Worm (Caenorhabditis elegans) whole organism, late embryonic: ENCODE measurements around the gene dyf-11.

ENCODE experiments used
- C38D4.7 ChIP-seq: fragments of 200-800 bp; sonication (Bioruptor generic); optimal IDR thresholded peaks from 2 replicates; lab custom pipeline; 2018; ENCODE audit warnings: mild to moderate bottlenecking, missing genetic modification characterization, moderate library complexity, missing compliant biosample characterization
- F13H6.1 ChIP-seq: sonication (generic microtip); optimal IDR thresholded peaks from 2 replicates; lab custom pipeline; 2016; ENCODE audit warnings: missing genetic modification characterization, missing compliant biosample characterization
- K09A11.1 ChIP-seq: sonication (generic microtip); optimal IDR thresholded peaks from 2 replicates; lab custom pipeline; 2017; ENCODE audit warnings: antibody characterized with exemption, mild to moderate bottlenecking, missing genetic modification characterization, missing compliant biosample characterization; ENCODE audit not compliant: insufficient read depth
- ceh-18 ChIP-seq: sonication (generic microtip); optimal IDR thresholded peaks from 2 replicates; lab custom pipeline; 2016; ENCODE audit warnings: missing genetic modification characterization, missing compliant biosample characterization
- ceh-19 ChIP-seq: fragments of 200-800 bp; sonication (Bioruptor generic); optimal IDR thresholded peaks from 2 replicates; lab custom pipeline; 2018; ENCODE audit warnings: mild to moderate bottlenecking, missing genetic modification characterization, missing compliant biosample characterization
- ceh-2 ChIP-seq: sonication (generic microtip); optimal IDR thresholded peaks from 2 replicates; lab custom pipeline; 2016; ENCODE audit warnings: missing genotype, missing genetic modification characterization, missing compliant biosample characterization
- ceh-22 ChIP-seq: sonication (generic microtip); optimal IDR thresholded peaks from 2 replicates; lab custom pipeline; 2017; ENCODE audit warnings: missing biosample characterization, missing genetic modification characterization
- ceh-31 ChIP-seq: sonication (generic microtip); optimal IDR thresholded peaks from 2 replicates; lab custom pipeline; 2016; ENCODE audit warnings: missing genetic modification characterization, missing compliant biosample characterization
- ceh-34 ChIP-seq: sonication (generic microtip); optimal IDR thresholded peaks from 2 replicates; lab custom pipeline; 2016; ENCODE audit warnings: mild to moderate bottlenecking, missing genetic modification characterization, missing compliant biosample characterization
- ceh-45 ChIP-seq: fragments of 200-800 bp; sonication (Bioruptor generic); IDR thresholded peaks from 2 replicates; pipeline ENCODE4 v1.3.6; 2022; ENCODE audit warnings: missing genetic modification reagents, missing genetic modification characterization, missing compliant biosample characterization
- ceh-9 ChIP-seq: sonication (generic microtip); optimal IDR thresholded peaks from 2 replicates; lab custom pipeline; 2016; ENCODE audit warnings: mild to moderate bottlenecking, missing genetic modification characterization, inconsistent platforms, missing compliant biosample characterization
- dmd-4 ChIP-seq: sonication (generic microtip); optimal IDR thresholded peaks from 2 replicates; lab custom pipeline; 2016; ENCODE audit warnings: borderline replicate concordance, missing genetic modification characterization, missing compliant biosample characterization
- dve-1 ChIP-seq: sonication (generic microtip); optimal IDR thresholded peaks from 2 replicates; lab custom pipeline; 2017; ENCODE audit warnings: antibody characterized with exemption, mild to moderate bottlenecking, missing genetic modification characterization, missing compliant biosample characterization
- elt-2 ChIP-seq: sonication (generic microtip); optimal IDR thresholded peaks from 2 replicates; lab custom pipeline; 2016; ENCODE audit warnings: missing genetic modification reagents, missing genetic modification characterization, missing compliant biosample characterization
- elt-4 ChIP-seq: sonication (generic microtip); optimal IDR thresholded peaks from 2 replicates; lab custom pipeline; 2016; ENCODE audit warnings: missing genetic modification characterization, missing compliant biosample characterization
- fax-1 ChIP-seq: sonication (generic microtip); optimal IDR thresholded peaks from 2 replicates; lab custom pipeline; 2016; ENCODE audit warnings: missing genotype, missing genetic modification characterization, missing compliant biosample characterization
- fkh-10 ChIP-seq: fragments of 150-350 bp; optimal IDR thresholded peaks from 2 replicates; lab custom pipeline; 2014; ENCODE audit warnings: missing biosample characterization, missing genetic modification reagents, missing genetic modification characterization
- hlh-13 ChIP-seq: fragments of 200-800 bp; sonication (Bioruptor generic); optimal IDR thresholded peaks from 2 replicates; lab custom pipeline; 2018; ENCODE audit warnings: mild to moderate bottlenecking, missing genetic modification characterization, missing compliant biosample characterization
- hlh-30 ChIP-seq: sonication (generic microtip); optimal IDR thresholded peaks from 2 replicates; lab custom pipeline; 2017; ENCODE audit warnings: antibody characterized with exemption, missing genetic modification characterization, missing compliant biosample characterization; ENCODE audit not compliant: insufficient read depth
- hlh-8 ChIP-seq: sonication (generic microtip); optimal IDR thresholded peaks from 2 replicates; lab custom pipeline; 2016; ENCODE audit warnings: missing genotype, missing genetic modification characterization, missing compliant biosample characterization
- lin-11 ChIP-seq: fragments of 200-800 bp; sonication (Bioruptor generic); optimal IDR thresholded peaks from 2 replicates; lab custom pipeline; 2018; ENCODE audit warnings: mild to moderate bottlenecking, missing genetic modification characterization, missing compliant biosample characterization
- madf-2 ChIP-seq: sonication (generic microtip); optimal IDR thresholded peaks from 2 replicates; lab custom pipeline; 2017; ENCODE audit warnings: missing genetic modification characterization, missing compliant biosample characterization
- mec-3 ChIP-seq: sonication (generic microtip); optimal IDR thresholded peaks from 2 replicates; lab custom pipeline; 2016; ENCODE audit warnings: borderline replicate concordance, missing genetic modification characterization, missing compliant biosample characterization
- nhr-232 ChIP-seq: sonication (generic microtip); optimal IDR thresholded peaks from 2 replicates; lab custom pipeline; 2016; ENCODE audit warnings: missing genetic modification characterization, missing compliant biosample characterization
- odd-2 ChIP-seq: sonication (generic microtip); optimal IDR thresholded peaks from 2 replicates; lab custom pipeline; 2017; ENCODE audit warnings: antibody characterized with exemption, mild to moderate bottlenecking, missing genetic modification characterization, missing compliant biosample characterization
- pag-3 ChIP-seq: sonication (generic microtip); optimal IDR thresholded peaks from 2 replicates; lab custom pipeline; 2016; ENCODE audit warnings: missing compliant biosample characterization, missing genetic modification characterization, borderline replicate concordance
- pat-9 ChIP-seq: fragments of 200-800 bp; sonication (Bioruptor generic); optimal IDR thresholded peaks from 2 replicates; lab custom pipeline; 2018; ENCODE audit warnings: mild to moderate bottlenecking, missing genetic modification characterization, moderate library complexity, missing compliant biosample characterization
- pax-1 ChIP-seq: fragments of 150-350 bp; optimal IDR thresholded peaks from 2 replicates; lab custom pipeline; 2014; ENCODE audit warnings: missing biosample characterization, missing genetic modification characterization
- pha-2 ChIP-seq: sonication (generic microtip); optimal IDR thresholded peaks from 2 replicates; lab custom pipeline; 2017; ENCODE audit warnings: mild to moderate bottlenecking, missing genetic modification characterization, missing compliant biosample characterization
- pqm-1 ChIP-seq: sonication (generic microtip); optimal IDR thresholded peaks from 2 replicates; lab custom pipeline; 2016; ENCODE audit warnings: missing genetic modification characterization, missing compliant biosample characterization
- pros-1 ChIP-seq: fragments of 150-350 bp; optimal IDR thresholded peaks from 2 replicates; lab custom pipeline; 2014; ENCODE audit warnings: missing biosample characterization, missing genetic modification reagents, missing genetic modification characterization
- rnt-1 ChIP-seq: sonication (generic microtip); optimal IDR thresholded peaks from 2 replicates; lab custom pipeline; 2016; ENCODE audit warnings: missing genetic modification characterization, missing compliant biosample characterization
- sox-2 ChIP-seq: fragments of 200-800 bp; sonication (Bioruptor generic); IDR thresholded peaks from 2 replicates; pipeline ENCODE4 v1.3.6; 2022; ENCODE audit warnings: missing genetic modification reagents, missing genetic modification characterization, missing compliant biosample characterization
- sox-4 ChIP-seq: sonication (generic microtip); optimal IDR thresholded peaks from 2 replicates; lab custom pipeline; 2017; ENCODE audit warnings: mild to moderate bottlenecking, missing genetic modification characterization, inconsistent platforms, missing compliant biosample characterization
- syd-9 ChIP-seq: sonication (generic microtip); optimal IDR thresholded peaks from 2 replicates; lab custom pipeline; 2016; ENCODE audit warnings: mild to moderate bottlenecking, missing genetic modification characterization, moderate library complexity, missing compliant biosample characterization
- tbx-2 ChIP-seq: sonication (generic microtip); optimal IDR thresholded peaks from 2 replicates; lab custom pipeline; 2016; ENCODE audit warnings: missing genetic modification characterization, missing compliant biosample characterization
- ttx-3 ChIP-seq: sonication (generic microtip); optimal IDR thresholded peaks from 2 replicates; lab custom pipeline; 2016; ENCODE audit warnings: missing genetic modification reagents, missing genetic modification characterization, missing compliant biosample characterization
- unc-42 ChIP-seq: sonication (generic microtip); optimal IDR thresholded peaks from 2 replicates; lab custom pipeline; 2016; ENCODE audit warnings: missing genotype, missing genetic modification characterization, missing compliant biosample characterization
- unc-55 ChIP-seq: sonication (generic microtip); optimal IDR thresholded peaks from 2 replicates; lab custom pipeline; 2017; ENCODE audit warnings: missing biosample characterization, missing genetic modification reagents, missing genetic modification characterization
- zip-5 ChIP-seq: sonication (generic microtip); optimal IDR thresholded peaks from 2 replicates; lab custom pipeline; 2016; ENCODE audit warnings: missing genetic modification characterization, missing compliant biosample characterization
- ztf-16 ChIP-seq: sonication (generic microtip); optimal IDR thresholded peaks from 2 replicates; lab custom pipeline; 2017; ENCODE audit warnings: missing genetic modification characterization, missing compliant biosample characterization

dyf-11 gene

ce11 chrX:806515-806914, 43.0 kb downstream of the dyf-11 start (continued):
- TF ChIP-seq hlh-8 (tag; lab: Kevin White, UChicago) (peak; percentile 67), ceh-19 (GFP tag; lab: Kevin White, UChicago) (peak; percentile 78), ceh-18 (peak; percentile 97), pros-1 (tag; lab: Kevin White, UChicago) (peak; percentile 80), tbx-2 (tag; lab: Kevin White, UChicago) (peak; percentile 95), F13H6.1 (tag; lab: Kevin White, UChicago) (peak; percentile 47), sox-4 (tag; lab: Kevin White, UChicago) (peak; percentile 49), dmd-4 (peak; percentile 57), sox-2 (GFP tag; lab: Robert Waterston, UW) (peak; percentile 74), odd-2 (tag; lab: Kevin White, UChicago) (no peak), ceh-9 (tag; lab: Kevin White, UChicago) (no peak), rnt-1 (tag; lab: Kevin White, UChicago) (peak; percentile 95), C38D4.7 (GFP tag; lab: Kevin White, UChicago) (no peak), syd-9 (tag; lab: Kevin White, UChicago) (peak; percentile 80), ceh-34 (peak; percentile 95), pqm-1 (peak; percentile 79), dve-1 (tag; lab: Kevin White, UChicago) (peak; percentile 96), ceh-45 (peak; percentile 74; the same call in 1 of the 2 replicates), fax-1 (tag; lab: Kevin White, UChicago) (peak; percentile 36), pax-1 (peak; percentile 96), pag-3 (tag; lab: Kevin White, UChicago) (no peak), hlh-30 (tag; lab: Kevin White, UChicago) (peak; percentile 72), K09A11.1 (tag; lab: Kevin White, UChicago) (peak; percentile 84), lin-11 (tag; lab: Kevin White, UChicago) (peak; percentile 8), elt-2 (tag; lab: Kevin White, UChicago) (peak; percentile 87), hlh-13 (GFP tag; lab: Kevin White, UChicago) (peak; percentile 37), ceh-22 (tag; lab: Kevin White, UChicago) (no peak), unc-55 (peak; percentile 55), fkh-10 (GFP tag; lab: Kevin White, UChicago) (peak; percentile 26), ztf-16 (tag; lab: Kevin White, UChicago) (peak; percentile 86), pat-9 (peak; percentile 38), ceh-2 (tag; lab: Kevin White, UChicago) (peak; percentile 91), unc-42 (peak; percentile 96), nhr-232 (tag; lab: Kevin White, UChicago) (no peak), elt-4 (tag; lab: Kevin White, UChicago) (no peak), mec-3 (tag; lab: Kevin White, UChicago) (no peak), ttx-3 (tag; lab: Kevin White, UChicago) (peak; percentile 67)

- TF ChIP-seq lin-11 (tag; lab: Kevin White, UChicago) (no peak), madf-2 (tag; lab: Kevin White, UChicago) (no peak), pha-2 (tag; lab: Kevin White, UChicago) (no peak), zip-5 (tag; lab: Kevin White, UChicago) (no peak), ceh-31 (tag; lab: Kevin White, UChicago) (no peak)
Observed at ce11 chrX:810694-811093, 47.1 kb downstream of the dyf-11 start, which contains the start of gene F25E2.2. Gene F25E2.2, minus strand, starts transcription at chrX:810794.
